Worm (Caenorhabditis elegans) whole organism, young adult: ENCODE data around the gene W01B6.6.
A peak's percentile ranks its signal among the peaks of the same experiment; 100 is the strongest.

Experiments
- C06A6.2 ChIP-seq: fragments of 200-800 bp; sonication (Bioruptor generic); conservative IDR thresholded peaks from 2 replicates; pipeline ENCODE4 v1.3.6; 2022; ENCODE audit warnings: missing genetic modification characterization, missing compliant biosample characterization
- F23B12.7 ChIP-seq: sonication (generic microtip); optimal IDR thresholded peaks from 2 replicates; lab custom pipeline; 2017; ENCODE audit warnings: missing genetic modification characterization, mild to moderate bottlenecking, missing compliant biosample characterization, antibody characterized with exemption, moderate library complexity; ENCODE audit not compliant: insufficient read depth
- F39B2.1 ChIP-seq: fragments of 200-800 bp; sonication (Bioruptor generic); IDR thresholded peaks from 2 replicates; pipeline ENCODE4 v1.3.6; 2022; ENCODE audit warnings: missing genetic modification reagents, missing genetic modification characterization, missing compliant biosample characterization
- F57A8.1 ChIP-seq: fragments of 200-800 bp; sonication (Bioruptor generic); optimal IDR thresholded peaks from 2 replicates; lab custom pipeline; 2018; ENCODE audit warnings: mild to moderate bottlenecking, missing genetic modification characterization, moderate library complexity, missing compliant biosample characterization
- F57C9.4 ChIP-seq: sonication (generic microtip); optimal IDR thresholded peaks from 2 replicates; lab custom pipeline; 2017; ENCODE audit warnings: mild to moderate bottlenecking, missing genetic modification characterization, missing compliant biosample characterization
- T07F8.4 ChIP-seq: sonication (generic microtip); optimal IDR thresholded peaks from 2 replicates; lab custom pipeline; 2016; ENCODE audit warnings: mild to moderate bottlenecking, missing genetic modification characterization, moderate library complexity, missing compliant biosample characterization
- Y79H2A.3 ChIP-seq: fragments of 200-800 bp; sonication (Bioruptor generic); conservative IDR thresholded peaks from 2 replicates; pipeline ENCODE4 v1.3.6; 2022; ENCODE audit warnings: missing genetic modification reagents, missing genetic modification characterization, missing compliant biosample characterization
- ZK185.1 ChIP-seq: sonication (generic microtip); optimal IDR thresholded peaks from 2 replicates; lab custom pipeline; 2016; ENCODE audit warnings: mild to moderate bottlenecking, missing genetic modification characterization, missing compliant biosample characterization; ENCODE audit not compliant: poor library complexity, severe bottlenecking
- atf-7 ChIP-seq: sonication (generic microtip); optimal IDR thresholded peaks from 2 replicates; lab custom pipeline; 2017; ENCODE audit warnings: mild to moderate bottlenecking, missing genetic modification characterization, missing compliant biosample characterization
- attf-5 ChIP-seq: fragments of 200-800 bp; sonication (Bioruptor generic); optimal IDR thresholded peaks from 2 replicates; lab custom pipeline; 2018; ENCODE audit warnings: mild to moderate bottlenecking, missing genetic modification characterization, missing compliant biosample characterization
- attf-6 ChIP-seq: fragments of 200-800 bp; sonication (Bioruptor generic); IDR thresholded peaks from 2 replicates; pipeline ENCODE4 v1.3.6; 2022; ENCODE audit warnings: missing genetic modification reagents, missing genetic modification characterization, missing compliant biosample characterization
- bed-1 ChIP-seq: fragments of 200-800 bp; sonication (Bioruptor generic); IDR thresholded peaks from 2 replicates; pipeline ENCODE4 v1.3.6; 2022; ENCODE audit warnings: missing genetic modification reagents, missing genetic modification characterization, missing compliant biosample characterization
- bed-2 ChIP-seq: fragments of 200-800 bp; sonication (Bioruptor generic); IDR thresholded peaks from 2 replicates; pipeline ENCODE4 v1.3.6; 2022; ENCODE audit warnings: missing genetic modification reagents, missing genetic modification characterization, missing compliant biosample characterization
- cebp-2 ChIP-seq: fragments of 200-800 bp; sonication (Bioruptor generic); IDR thresholded peaks from 2 replicates; pipeline ENCODE4 v1.3.6; 2022; ENCODE audit warnings: missing genetic modification characterization, missing compliant biosample characterization
- ceh-91 ChIP-seq: fragments of 200-800 bp; sonication (Bioruptor generic); IDR thresholded peaks from 2 replicates; pipeline ENCODE4 v1.3.6; 2022; ENCODE audit warnings: missing genetic modification reagents, missing genetic modification characterization, missing compliant biosample characterization
- chd-7 ChIP-seq: sonication (generic microtip); optimal IDR thresholded peaks from 2 replicates; lab custom pipeline; 2016; ENCODE audit warnings: mild to moderate bottlenecking, missing genetic modification characterization, moderate library complexity, missing compliant biosample characterization
- dpff-1 ChIP-seq: sonication (generic microtip); optimal IDR thresholded peaks from 2 replicates; lab custom pipeline; 2017; ENCODE audit warnings: mild to moderate bottlenecking, missing genetic modification characterization, missing compliant biosample characterization
- hlh-26 ChIP-seq: fragments of 200-800 bp; sonication (Bioruptor generic); conservative IDR thresholded peaks from 2 replicates; pipeline ENCODE4 v1.3.6; 2022; ENCODE audit warnings: missing genetic modification reagents, missing genetic modification characterization, missing compliant biosample characterization
- hsf-1 ChIP-seq: fragments of 200-800 bp; sonication (Bioruptor generic); IDR thresholded peaks from 2 replicates; pipeline ENCODE4 v1.3.6; 2022; ENCODE audit warnings: missing genetic modification reagents, missing genetic modification characterization, missing compliant biosample characterization
- let-526 ChIP-seq: fragments of 200-800 bp; sonication (Bioruptor generic); IDR thresholded peaks from 2 replicates; pipeline ENCODE4 v1.3.6; 2022; ENCODE audit warnings: missing genetic modification reagents, missing genetic modification characterization, missing compliant biosample characterization
- lin-35 ChIP-seq, 3 experiments: fragments of 150-350 bp in 2 of 3; sonication (generic microtip) in 1 of 3; optimal IDR thresholded peaks; 2 replicates each; lab custom pipeline; 2014 to 2018; ENCODE audit warnings: missing biosample characterization in 3 of 3, missing genetic modification characterization in 3 of 3, missing genetic modification reagents in 3 of 3
- lsl-1 ChIP-seq: fragments of 200-800 bp; sonication (Bioruptor generic); optimal IDR thresholded peaks from 2 replicates; lab custom pipeline; 2018; ENCODE audit warnings: mild to moderate bottlenecking, missing genetic modification characterization, moderate library complexity, missing compliant biosample characterization
- madf-10 ChIP-seq: sonication (generic microtip); optimal IDR thresholded peaks from 2 replicates; lab custom pipeline; 2016; ENCODE audit warnings: mild to moderate bottlenecking, missing genetic modification characterization, missing compliant biosample characterization
- madf-3 ChIP-seq: fragments of 200-800 bp; sonication (Bioruptor generic); IDR thresholded peaks from 2 replicates; pipeline ENCODE4 v1.3.6; 2022; ENCODE audit warnings: missing genetic modification reagents, missing genetic modification characterization, missing compliant biosample characterization
- madf-6 ChIP-seq: fragments of 200-800 bp; sonication (Bioruptor generic); IDR thresholded peaks from 2 replicates; pipeline ENCODE4 v1.3.6; 2022; ENCODE audit warnings: missing genetic modification reagents, missing genetic modification characterization, missing compliant biosample characterization
- mel-28 ChIP-seq: sonication (generic microtip); optimal IDR thresholded peaks from 2 replicates; lab custom pipeline; 2016; ENCODE audit warnings: borderline replicate concordance, mild to moderate bottlenecking, missing genetic modification characterization, missing compliant biosample characterization
- nfya-2 ChIP-seq: fragments of 200-800 bp; sonication (Bioruptor generic); IDR thresholded peaks from 2 replicates; pipeline ENCODE4 v1.3.6; 2022; ENCODE audit warnings: missing genetic modification reagents, missing genetic modification characterization, missing compliant biosample characterization
- nhr-120 ChIP-seq: fragments of 200-800 bp; sonication (Bioruptor generic); IDR thresholded peaks from 2 replicates; pipeline ENCODE4 v1.3.6; 2022; ENCODE audit warnings: missing genetic modification characterization, missing compliant biosample characterization
- rcor-1 ChIP-seq: fragments of 200-800 bp; sonication (Bioruptor generic); IDR thresholded peaks from 2 replicates; pipeline ENCODE4 v1.3.6; 2022; ENCODE audit warnings: missing genetic modification reagents, missing genetic modification characterization, missing compliant biosample characterization
- rec-8 ChIP-seq, 2 experiments: sonication (generic microtip); optimal IDR thresholded peaks; 2 replicates each; lab custom pipeline; 2016; ENCODE audit warnings: mild to moderate bottlenecking in 2 of 2, missing genetic modification characterization in 2 of 2, missing genetic modification reagents in 2 of 2, missing genotype in 2 of 2, missing biosample characterization in 1 of 2, missing compliant biosample characterization in 1 of 2, moderate library complexity in 1 of 2
- repo-1 ChIP-seq: sonication (generic microtip); optimal IDR thresholded peaks from 2 replicates; lab custom pipeline; 2017; ENCODE audit warnings: mild to moderate bottlenecking, missing genetic modification characterization, missing compliant biosample characterization
- snpc-1.1 ChIP-seq: sonication (generic microtip); optimal IDR thresholded peaks from 2 replicates; lab custom pipeline; 2017; ENCODE audit warnings: missing genetic modification characterization, mild to moderate bottlenecking, missing compliant biosample characterization, antibody characterized with exemption, moderate library complexity, missing genotype, missing genetic modification reagents; ENCODE audit not compliant: insufficient read depth
- snpc-3.4 ChIP-seq: sonication (generic microtip); optimal IDR thresholded peaks from 2 replicates; lab custom pipeline; 2017; ENCODE audit warnings: missing genetic modification characterization, mild to moderate bottlenecking, missing compliant biosample characterization, antibody characterized with exemption, moderate library complexity, missing genotype, missing genetic modification reagents
- snpc-4 ChIP-seq, 5 experiments: fragments of 150-350 bp in 1 of 5; sonication (generic microtip) in 4 of 5; optimal IDR thresholded peaks; 2 replicates each; lab custom pipeline; 2014 to 2018; ENCODE audit warnings: missing genetic modification characterization in 5 of 5, missing biosample characterization in 3 of 5, antibody characterized with exemption in 2 of 5, mild to moderate bottlenecking in 2 of 5, missing compliant biosample characterization in 2 of 5, missing genotype in 2 of 5, moderate library complexity in 2 of 5, missing genetic modification reagents in 1 of 5
- tbp1 ChIP-seq: fragments of 200-800 bp; sonication (Bioruptor generic); optimal IDR thresholded peaks from 2 replicates; lab custom pipeline; 2018; ENCODE audit warnings: mild to moderate bottlenecking, missing genetic modification characterization, missing compliant biosample characterization
- ztf-18 ChIP-seq: sonication (generic microtip); optimal IDR thresholded peaks from 2 replicates; lab custom pipeline; 2016; ENCODE audit warnings: missing genotype, mild to moderate bottlenecking, missing genetic modification characterization, missing compliant biosample characterization
- ztf-26 ChIP-seq: sonication (generic microtip); optimal IDR thresholded peaks from 2 replicates; lab custom pipeline; 2017; ENCODE audit warnings: missing genetic modification characterization, missing compliant biosample characterization

Gene W01B6.6

DNA sequence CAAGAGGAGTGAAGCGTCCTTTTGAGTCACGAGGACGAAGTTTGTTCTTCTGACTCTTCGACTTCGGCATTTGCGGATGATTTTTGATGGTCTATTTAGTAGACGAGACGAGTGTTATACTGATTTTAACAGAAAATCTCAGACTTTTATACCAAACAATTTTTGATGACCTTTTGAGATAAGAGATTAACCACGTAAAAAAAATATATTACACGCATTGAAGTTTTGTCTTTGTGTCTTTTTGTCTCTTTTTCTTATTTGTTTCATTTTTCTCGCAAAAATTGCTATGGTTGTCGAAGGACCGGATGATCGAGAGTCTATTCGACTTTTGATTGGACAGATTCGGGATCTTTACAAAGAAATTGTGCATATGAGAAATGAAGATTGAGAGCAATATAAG is 30.5 kb downstream of the W01B6.6 start, which contains the start of gene spch-1 (continued):
- TF ChIP-seq snpc-1.1 (no peak), lin-35 (GFP tag; optimal IDR thresholded peaks at IDR 0.05; lab: Kevin White, UChicago) (no peak)

DNA sequence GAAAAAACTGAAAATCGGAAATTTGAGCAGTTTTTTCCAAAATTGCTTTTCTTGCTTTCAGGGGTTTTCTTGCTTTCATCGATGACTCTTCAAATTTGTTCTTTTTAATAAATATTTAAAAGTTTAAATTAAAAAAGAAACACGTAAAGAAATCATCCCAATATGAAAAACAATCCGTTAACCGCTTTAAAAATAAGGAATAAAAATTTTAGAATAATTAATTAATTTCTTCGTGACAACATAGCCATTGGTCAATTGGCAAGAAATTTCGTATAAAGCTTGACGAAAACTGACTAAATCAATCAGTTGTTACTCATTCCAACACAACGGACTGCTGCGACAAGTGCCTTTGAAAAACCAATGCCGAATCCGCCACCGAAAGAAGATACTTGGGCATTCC is 31.7 kb downstream of the W01B6.6 start, which contains the start of gene nsph-3.2:
nsph-3.2 (plus strand) TSS at position 301 of the 400 bp plus-strand sequence.
- TF ChIP-seq attf-6 (GFP tag; lab: Robert Waterston, UW) (no peak), rec-8 (tag; optimal IDR thresholded peaks at IDR 0.05; lab: Kevin White, UChicago) (no peak), T07F8.4 (tag; lab: Kevin White, UChicago) (no peak), madf-3 (GFP tag; lab: Robert Waterston, UW) (no peak), ztf-26 (tag; lab: Kevin White, UChicago) (no peak), ZK185.1 (tag; lab: Kevin White, UChicago) (no peak), ztf-18 (tag; lab: Kevin White, UChicago) (no peak), C06A6.2 (GFP tag; lab: Robert Waterston, UW) (no peak), Y79H2A.3 (GFP tag; lab: Robert Waterston, UW) (no peak), F39B2.1 (GFP tag; lab: Robert Waterston, UW) (no peak), madf-10 (tag; lab: Kevin White, UChicago) (no peak), chd-7 (tag; lab: Kevin White, UChicago) (no peak), nhr-120 (GFP tag; lab: Robert Waterston, UW) (no peak), let-526 (no peak), attf-5 (no peak)

- TF ChIP-seq bed-2 (GFP tag; lab: Robert Waterston, UW): no peak
- no peak for TF ChIP-seq cebp-2 (GFP tag; lab: Robert Waterston, UW)
- TF ChIP-seq rcor-1 (GFP tag; lab: Robert Waterston, UW): no peak
- no peak for TF ChIP-seq tbp1
- TF ChIP-seq F57C9.4 (tag; lab: Kevin White, UChicago): no peak
- TF ChIP-seq mel-28 (tag; lab: Kevin White, UChicago): no peak
- TF ChIP-seq bed-1 (GFP tag; lab: Robert Waterston, UW): no peak
- no peak for TF ChIP-seq F57A8.1 (GFP tag; lab: Kevin White, UChicago)
- TF ChIP-seq atf-7 (tag; lab: Kevin White, UChicago): no peak
- TF ChIP-seq madf-10 (tag; lab: Kevin White, UChicago): no peak
- TF ChIP-seq dpff-1 (tag; lab: Kevin White, UChicago): no peak
- no peak for TF ChIP-seq repo-1 (tag; lab: Kevin White, UChicago)
- no peak for TF ChIP-seq nfya-2 (GFP tag; lab: Robert Waterston, UW)
- TF ChIP-seq hsf-1 (GFP tag; lab: Robert Waterston, UW): no peak
- no peak for TF ChIP-seq ceh-91 (GFP tag; lab: Robert Waterston, UW)
- no peak for TF ChIP-seq attf-6 (GFP tag; lab: Robert Waterston, UW)
- TF ChIP-seq hlh-26 (GFP tag; lab: Robert Waterston, UW): no peak
Measured at ce11 chrIV:10115142-10115541, 34.2 kb downstream of the W01B6.6 start, which contains the start of gene C04G2.10. TSS of gene C04G2.10 (plus strand) at chrIV:10115442.

DNA sequence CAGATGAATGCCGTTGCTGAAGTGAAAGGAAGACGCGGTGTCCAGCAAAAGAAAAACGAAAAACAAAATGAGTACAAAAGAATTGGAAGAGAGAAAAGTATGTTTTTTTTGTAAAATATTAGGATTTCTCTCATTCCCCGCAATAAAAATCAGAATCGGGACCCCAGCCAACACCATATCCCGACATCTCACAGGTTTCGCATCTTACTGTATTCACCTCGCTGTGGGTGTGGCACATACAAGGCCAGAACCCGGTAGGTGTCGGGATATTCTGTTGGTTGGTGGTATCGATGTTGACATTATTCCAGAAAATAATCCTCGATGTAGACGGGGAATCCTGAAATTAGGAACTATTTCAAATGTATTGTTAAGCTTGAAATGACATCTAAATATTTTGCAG is 35.8 kb downstream of the W01B6.6 start:
- TF ChIP-seq snpc-3.4 (tag; lab: Kevin White, UChicago) (peak; percentile 19), snpc-1.1 (peak; percentile 85), F23B12.7 (tag; lab: Kevin White, UChicago) (no peak), lsl-1 (GFP tag; lab: Kevin White, UChicago) (peak; percentile 17), ztf-26 (tag; lab: Kevin White, UChicago) (no peak), snpc-4 (GFP tag; optimal IDR thresholded peaks at IDR 0.05; lab: Kevin White, UChicago) (peak; percentile 72), snpc-4 (tag; optimal IDR thresholded peaks at IDR 0.05; lab: Kevin White, UChicago) (peak; percentile 53 to 91 (median 68)), madf-6 (GFP tag; lab: Robert Waterston, UW) (0 out of 2 replicates have a peak, but pooled peaks have one; percentile 17)
